Worm (Caenorhabditis elegans) whole organism, mixed stage, embryonic: ENCODE data around the gene T11F9.21.
A peak's percentile ranks its signal among the peaks of the same experiment; 100 is the strongest.

Experiments used
- M03D4.4 ChIP-seq: sonication (generic microtip); optimal IDR thresholded peaks from 2 replicates; lab custom pipeline; 2017; ENCODE audit warnings: mild to moderate bottlenecking, missing genetic modification characterization, missing compliant biosample characterization
- bed-3 ChIP-seq: fragments of 200-800 bp; sonication (Bioruptor generic); optimal IDR thresholded peaks from 3 replicates; lab custom pipeline; 2018; ENCODE audit warnings: mild to moderate bottlenecking, missing genetic modification characterization, moderate library complexity, missing compliant biosample characterization
- blmp-1 ChIP-seq: fragments of 150-350 bp; optimal IDR thresholded peaks from 2 replicates; lab custom pipeline; 2014; ENCODE audit warnings: missing biosample characterization, missing genetic modification characterization
- ceh-39 ChIP-seq: fragments of 150-350 bp; optimal IDR thresholded peaks from 2 replicates; lab custom pipeline; 2014; ENCODE audit warnings: missing biosample characterization, missing genetic modification characterization
- ceh-43 ChIP-seq: fragments of 200-800 bp; sonication (Bioruptor generic); optimal IDR thresholded peaks from 2 replicates; lab custom pipeline; 2018; ENCODE audit warnings: mild to moderate bottlenecking, missing genetic modification characterization, moderate library complexity, missing compliant biosample characterization
- ceh-83 ChIP-seq: fragments of 200-800 bp; sonication (Bioruptor generic); optimal IDR thresholded peaks from 2 replicates; lab custom pipeline; 2018; ENCODE audit warnings: mild to moderate bottlenecking, missing genetic modification characterization, missing compliant biosample characterization
- ces-1 ChIP-seq: fragments of 150-350 bp; optimal IDR thresholded peaks from 2 replicates; lab custom pipeline; 2014; ENCODE audit warnings: missing biosample characterization, missing genetic modification reagents, missing genetic modification characterization
- cnd-1 ChIP-seq: fragments of 200-800 bp; sonication (Bioruptor generic); optimal IDR thresholded peaks from 2 replicates; lab custom pipeline; 2018; ENCODE audit warnings: mild to moderate bottlenecking, missing genetic modification characterization, missing compliant biosample characterization
- drap-1 ChIP-seq: fragments of 200-800 bp; sonication (Bioruptor generic); optimal IDR thresholded peaks from 3 replicates; lab custom pipeline; 2018; ENCODE audit warnings: mild to moderate bottlenecking, missing genetic modification characterization, missing compliant biosample characterization
- elt-1 ChIP-seq: sonication (generic microtip); optimal IDR thresholded peaks from 2 replicates; lab custom pipeline; 2017; ENCODE audit warnings: missing genetic modification characterization, mild to moderate bottlenecking, missing compliant biosample characterization, antibody characterized with exemption, moderate library complexity, borderline replicate concordance; ENCODE audit not compliant: insufficient read depth
- elt-3 ChIP-seq: fragments of 150-350 bp; optimal IDR thresholded peaks from 2 replicates; lab custom pipeline; 2014; ENCODE audit warnings: missing biosample characterization, missing genetic modification characterization
- flh-1 ChIP-seq: fragments of 200-800 bp; sonication (Bioruptor generic); optimal IDR thresholded peaks from 2 replicates; lab custom pipeline; 2018; ENCODE audit warnings: mild to moderate bottlenecking, missing genetic modification characterization, moderate library complexity, missing compliant biosample characterization
- ham-2 ChIP-seq: fragments of 200-800 bp; sonication (Bioruptor generic); optimal IDR thresholded peaks from 2 replicates; lab custom pipeline; 2018; ENCODE audit warnings: mild to moderate bottlenecking, missing genetic modification characterization, missing compliant biosample characterization
- hlh-1 ChIP-seq: fragments of 150-350 bp; optimal IDR thresholded peaks from 2 replicates; lab custom pipeline; 2014; ENCODE audit warnings: missing biosample characterization, missing genetic modification reagents, missing genetic modification characterization
- lin-13 ChIP-seq: fragments of 150-350 bp; optimal IDR thresholded peaks from 2 replicates; lab custom pipeline; 2014; ENCODE audit warnings: missing biosample characterization, missing genetic modification characterization
- lin-32 ChIP-seq: fragments of 200-800 bp; sonication (Bioruptor generic); optimal IDR thresholded peaks from 2 replicates; lab custom pipeline; 2018; ENCODE audit warnings: mild to moderate bottlenecking, missing genetic modification characterization, missing compliant biosample characterization
- mab-5 ChIP-seq: fragments of 150-350 bp; optimal IDR thresholded peaks from 2 replicates; lab custom pipeline; 2014; ENCODE audit warnings: missing biosample characterization, missing genetic modification characterization
- mls-2 ChIP-seq: sonication (generic microtip); optimal IDR thresholded peaks from 2 replicates; lab custom pipeline; 2016; ENCODE audit warnings: mild to moderate bottlenecking, missing genetic modification characterization, moderate library complexity, missing compliant biosample characterization
- nhr-12 ChIP-seq: fragments of 150-350 bp; optimal IDR thresholded peaks from 2 replicates; lab custom pipeline; 2014; ENCODE audit warnings: missing biosample characterization, missing genetic modification characterization
- nhr-2 ChIP-seq: fragments of 150-350 bp; optimal IDR thresholded peaks from 2 replicates; lab custom pipeline; 2014; ENCODE audit warnings: missing biosample characterization, missing genetic modification characterization
- nhr-237 ChIP-seq: fragments of 150-350 bp; optimal IDR thresholded peaks from 2 replicates; lab custom pipeline; 2014; ENCODE audit warnings: missing biosample characterization, missing genetic modification characterization
- nhr-28 ChIP-seq: fragments of 150-350 bp; optimal IDR thresholded peaks from 2 replicates; lab custom pipeline; 2014; ENCODE audit warnings: missing biosample characterization, missing genetic modification characterization
- nhr-76 ChIP-seq: sonication (generic microtip); optimal IDR thresholded peaks from 2 replicates; lab custom pipeline; 2017; ENCODE audit warnings: missing biosample characterization, missing genetic modification characterization
- pha-4 ChIP-seq: fragments of 150-350 bp; optimal IDR thresholded peaks from 2 replicates; lab custom pipeline; 2018; ENCODE audit warnings: missing biosample characterization, missing genetic modification reagents, missing genetic modification characterization
- sem-2 ChIP-seq: fragments of 200-800 bp; sonication (Bioruptor generic); optimal IDR thresholded peaks from 2 replicates; lab custom pipeline; 2018; ENCODE audit warnings: mild to moderate bottlenecking, missing genetic modification characterization, missing compliant biosample characterization
- snpc-4 ChIP-seq: fragments of 150-350 bp; optimal IDR thresholded peaks from 2 replicates; lab custom pipeline; 2014; ENCODE audit warnings: missing biosample characterization, missing genetic modification characterization
- sptf-1 ChIP-seq: sonication (generic microtip); optimal IDR thresholded peaks from 2 replicates; lab custom pipeline; 2017; ENCODE audit warnings: mild to moderate bottlenecking, missing genetic modification characterization, moderate library complexity, missing compliant biosample characterization
- tbx-8 ChIP-seq: fragments of 200-800 bp; sonication (Bioruptor generic); optimal IDR thresholded peaks from 2 replicates; lab custom pipeline; 2018; ENCODE audit warnings: mild to moderate bottlenecking, missing genetic modification characterization, moderate library complexity, missing compliant biosample characterization
- unc-120 ChIP-seq: sonication (generic microtip); optimal IDR thresholded peaks from 2 replicates; lab custom pipeline; 2017; ENCODE audit warnings: missing genetic modification characterization, missing compliant biosample characterization; ENCODE audit not compliant: poor library complexity, severe bottlenecking
- unc-39 ChIP-seq: fragments of 150-350 bp; optimal IDR thresholded peaks from 2 replicates; lab custom pipeline; 2014; ENCODE audit warnings: missing biosample characterization, missing genetic modification characterization
- unc-62 ChIP-seq: fragments of 150-350 bp; optimal IDR thresholded peaks from 2 replicates; lab custom pipeline; 2014; ENCODE audit warnings: missing biosample characterization, missing genetic modification reagents, missing genetic modification characterization
- zip-8 ChIP-seq: fragments of 150-350 bp; optimal IDR thresholded peaks from 2 replicates; lab custom pipeline; 2014; ENCODE audit warnings: missing biosample characterization, missing genetic modification characterization
- ztf-11 ChIP-seq: fragments of 150-350 bp; optimal IDR thresholded peaks from 2 replicates; lab custom pipeline; 2014; ENCODE audit warnings: missing biosample characterization, missing genetic modification characterization

T11F9.21 gene

ce11 chrV:11531831-11532534, 39.4 kb downstream of the T11F9.21 start:
- TF ChIP-seq drap-1 (no peak), nhr-237 (tag; lab: Kevin White, UChicago) (peak; percentile 16), mab-5 (no peak), ztf-11 (tag; lab: Kevin White, UChicago) (no peak), unc-62 (GFP tag; lab: Kevin White, UChicago) (peak; percentile 58), ces-1 (no peak), ceh-83 (GFP tag; lab: Kevin White, UChicago) (peak; percentile 10), pha-4 (tag; lab: Kevin White, UChicago) (no peak), unc-39 (tag; lab: Kevin White, UChicago) (no peak), hlh-1 (tag; lab: Kevin White, UChicago) (peak; percentile 96), snpc-4 (no peak), M03D4.4 (tag; lab: Kevin White, UChicago) (no peak), nhr-2 (tag; lab: Kevin White, UChicago) (no peak), unc-120 (tag; lab: Kevin White, UChicago) (peak; percentile 79), elt-3 (tag; lab: Kevin White, UChicago) (no peak), nhr-28 (no peak), flh-1 (GFP tag; lab: Kevin White, UChicago) (no peak), sptf-1 (tag; lab: Kevin White, UChicago) (peak; percentile 20), cnd-1 (tag; lab: Kevin White, UChicago) (no peak), lin-13 (tag; lab: Kevin White, UChicago) (no peak)

DNA sequence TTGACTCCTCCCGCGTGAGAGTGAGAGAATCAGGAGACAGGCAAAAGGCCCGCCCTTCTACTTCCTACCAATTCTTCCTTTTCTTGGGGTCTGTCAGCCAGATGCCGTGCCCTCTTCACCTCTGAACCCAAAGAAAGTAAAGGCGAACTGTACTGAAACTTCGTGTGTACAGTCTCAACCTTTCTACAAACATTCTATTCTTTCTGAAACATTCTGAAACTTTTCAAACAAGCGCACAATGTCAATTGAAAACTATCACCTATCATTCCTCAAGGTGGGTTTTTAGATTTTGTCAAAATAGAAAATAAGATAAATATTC, 39.9 kb downstream of the T11F9.21 start:
- no peak for TF ChIP-seq elt-1
- no peak for TF ChIP-seq nhr-28
- TF ChIP-seq sptf-1 (tag; lab: Kevin White, UChicago), result no peak

DNA sequence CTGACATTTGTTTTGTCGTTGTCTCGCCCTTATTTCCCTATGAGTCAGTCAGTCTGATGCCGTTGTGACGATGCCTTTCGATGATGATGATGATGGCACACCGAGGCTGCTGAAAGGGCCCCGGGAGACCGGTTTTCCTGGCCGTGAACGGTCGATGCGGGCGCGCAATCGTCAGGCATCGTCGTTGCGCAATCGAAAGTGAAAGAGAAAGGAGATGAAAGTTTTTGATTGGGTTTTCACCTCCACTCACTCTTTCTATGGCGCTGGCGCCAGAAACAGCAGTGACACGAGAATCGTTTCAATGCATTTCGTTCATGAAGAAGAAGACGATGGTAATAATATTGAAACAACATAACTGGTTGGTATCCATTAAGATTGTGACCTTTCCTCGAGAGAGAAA, 40.4 kb downstream of the T11F9.21 start:
- peak; percentile 14 for TF ChIP-seq sptf-1 (tag; lab: Kevin White, UChicago)
- TF ChIP-seq blmp-1, result peak; percentile 96
- TF ChIP-seq tbx-8 (GFP tag; lab: Kevin White, UChicago), result no peak
- TF ChIP-seq mls-2 (tag; lab: Kevin White, UChicago), result no peak
- peak; percentile 30 for TF ChIP-seq ham-2 (GFP tag; lab: Kevin White, UChicago)
- no peak for TF ChIP-seq unc-62 (GFP tag; lab: Kevin White, UChicago)
- TF ChIP-seq nhr-28, result no peak
- TF ChIP-seq snpc-4, result no peak
- peak; percentile 30 for TF ChIP-seq zip-8 (tag; lab: Kevin White, UChicago)
- TF ChIP-seq sem-2 (GFP tag; lab: Kevin White, UChicago), result no peak
- TF ChIP-seq elt-3 (tag; lab: Kevin White, UChicago), result peak; percentile 11
- TF ChIP-seq bed-3 (GFP tag; lab: Kevin White, UChicago), result no peak

- TF ChIP-seq lin-32, result no peak
- no peak for TF ChIP-seq ceh-43 (GFP tag; lab: Kevin White, UChicago)
- TF ChIP-seq mab-5, result no peak
- no peak for TF ChIP-seq nhr-12 (tag; lab: Kevin White, UChicago)
- TF ChIP-seq pha-4 (tag; lab: Kevin White, UChicago), result no peak
- TF ChIP-seq elt-1, result no peak
- no peak for TF ChIP-seq ceh-39 (tag; lab: Kevin White, UChicago)
- TF ChIP-seq unc-120 (tag; lab: Kevin White, UChicago), result no peak
- TF ChIP-seq elt-3 (tag; lab: Kevin White, UChicago), result no peak
- no peak for TF ChIP-seq bed-3 (GFP tag; lab: Kevin White, UChicago)
- TF ChIP-seq blmp-1, result no peak
- TF ChIP-seq nhr-2 (tag; lab: Kevin White, UChicago), result no peak
- no peak for TF ChIP-seq nhr-76 (tag; lab: Kevin White, UChicago)
- no peak for TF ChIP-seq sptf-1 (tag; lab: Kevin White, UChicago)
- TF ChIP-seq ham-2 (GFP tag; lab: Kevin White, UChicago), result no peak
- no peak for TF ChIP-seq nhr-237 (tag; lab: Kevin White, UChicago)
- no peak for TF ChIP-seq snpc-4
- no peak for TF ChIP-seq ztf-11 (tag; lab: Kevin White, UChicago)
- no peak for TF ChIP-seq flh-1 (GFP tag; lab: Kevin White, UChicago)
Measured at ce11 chrV:11533365-11533949, 40.9 kb downstream of the T11F9.21 start.
